Worm (Caenorhabditis elegans): Measurements from ENCODE around the gene Y69A2AR.28.

The Y69A2AR.28 gene

ce11 chrIV:2601988-2602861 is 10.6 kb downstream of the Y69A2AR.28 start (continued):
- TF ChIP-seq nhr-48 (tag; optimal IDR thresholded peaks at IDR 0.05) = peak; percentile 96
- TF ChIP-seq hlh-11 (tag; optimal IDR thresholded peaks at IDR 0.05) = peak; percentile 100
- peak; percentile 88 to 95 for TF ChIP-seq lsy-2 (tag; optimal IDR thresholded peaks at IDR 0.05)
- TF ChIP-seq nhr-25 (tag; optimal IDR thresholded peaks at IDR 0.05; ENCODE audit: borderline replicate concordance, insufficient read depth) = peak; percentile 79
- TF ChIP-seq lin-15B (tag; optimal IDR thresholded peaks at IDR 0.05) = no peak
- peak; percentile 96 for TF ChIP-seq gei-8 (GFP tag; optimal IDR thresholded peaks at IDR 0.05)

- TF ChIP-seq F26F4.8 (GFP tag; conservative IDR thresholded peaks at IDR 0.05) (no peak), duxl-1 (tag; optimal IDR thresholded peaks at IDR 0.05; ENCODE audit: poor library complexity) (no peak), vab-7 (GFP tag; IDR thresholded peaks at IDR 0.05) (no peak)
These were observed 12.0 kb downstream of the Y69A2AR.28 start, which contains the start of gene epg-9 for ce11 chrIV:2600841-2601240. epg-9 (plus strand) TSS chrIV:2601141.

ce11 chrIV:2599634-2600033 is 13.2 kb downstream of the Y69A2AR.28 start:
- TF ChIP-seq sdz-12 (GFP tag; optimal IDR thresholded peaks at IDR 0.05) (no peak), tag-97 (GFP tag; IDR thresholded peaks at IDR 0.05) (no peak), ceh-82 (tag; optimal IDR thresholded peaks at IDR 0.05) (no peak), nhr-237 (tag; optimal IDR thresholded peaks at IDR 0.05) (no peak), lin-39 (tag; optimal IDR thresholded peaks at IDR 0.05) (no peak), nhr-111 (GFP tag; optimal IDR thresholded peaks at IDR 0.05) (no peak), daf-8 (GFP tag; IDR thresholded peaks at IDR 0.05) (no peak), F49E8.2 (tag; optimal IDR thresholded peaks at IDR 0.05; ENCODE audit: borderline replicate concordance) (no peak), lin-1 (GFP tag; IDR thresholded peaks at IDR 0.05) (0 out of 2 replicates have a peak, but pooled peaks have one; percentile 16), Y5F2A.4 (GFP tag; optimal IDR thresholded peaks at IDR 0.05) (no peak), ceh-32 (tag; optimal IDR thresholded peaks at IDR 0.05; ENCODE audit: poor library complexity) (no peak), fkh-10 (GFP tag; optimal IDR thresholded peaks at IDR 0.05) (peak; percentile 49), spr-3 (GFP tag; optimal IDR thresholded peaks at IDR 0.05) (no peak), mxl-2 (GFP tag; conservative IDR thresholded peaks at IDR 0.05) (no peak), R02D3.7 (tag; optimal IDR thresholded peaks at IDR 0.05) (no peak), Y48G9A.11 (GFP tag; IDR thresholded peaks at IDR 0.05) (no peak), egl-27 (tag; optimal IDR thresholded peaks at IDR 0.05) (no peak), unc-62 (GFP tag; optimal IDR thresholded peaks at IDR 0.05 in 1 of 2) (peak in 1 of 2 experiments; percentile 95), unc-62 (tag; optimal IDR thresholded peaks at IDR 0.05) (no peak), nhr-25 (tag; optimal IDR thresholded peaks at IDR 0.05; ENCODE audit: borderline replicate concordance, insufficient read depth) (peak; percentile 51), rbr-2 (tag; optimal IDR thresholded peaks at IDR 0.05) (peak; percentile 67), snpc-4 (tag; optimal IDR thresholded peaks at IDR 0.05) (no peak), pha-4 (GFP tag; IDR thresholded peaks at IDR 0.05) (no peak), pha-4 (tag; optimal IDR thresholded peaks at IDR 0.05) (peak; percentile 76), F44E2.7 (GFP tag; IDR thresholded peaks at IDR 0.05) (no peak), lir-3 (tag; optimal IDR thresholded peaks at IDR 0.05) (no peak), daf-16 (GFP tag; optimal IDR thresholded peaks at IDR 0.05) (no peak), daf-16 (tag; optimal IDR thresholded peaks at IDR 0.05) (peak; percentile 58), dmd-6 (GFP tag; IDR thresholded peaks at IDR 0.05) (peak; percentile 79), dmd-9 (GFP tag; IDR thresholded peaks at IDR 0.05) (no peak), madf-9 (GFP tag; conservative IDR thresholded peaks at IDR 0.05) (no peak), set-16 (GFP tag; IDR thresholded peaks at IDR 0.05) (peak; percentile 40; the same call in 1 of the 2 replicates), zfp-3 (GFP tag; conservative IDR thresholded peaks at IDR 0.05) (no peak), F10B5.3 (tag; optimal IDR thresholded peaks at IDR 0.05) (no peak), zip-2 (tag; optimal IDR thresholded peaks at IDR 0.05) (no peak), nhr-6 (tag; optimal IDR thresholded peaks at IDR 0.05) (peak; percentile 48), nhr-48 (tag; optimal IDR thresholded peaks at IDR 0.05) (peak; percentile 67), ama-1 (optimal IDR thresholded peaks at IDR 0.05) (peak; percentile 80), nhr-76 (tag; optimal IDR thresholded peaks at IDR 0.05) (no peak), lsy-2 (tag; optimal IDR thresholded peaks at IDR 0.05) (peak; percentile 58 to 88)
